Fruit fly (Drosophila melanogaster) whole organism, embryonic: ENCODE data around the gene CaBP1.
A peak's percentile ranks its signal among the peaks of the same experiment; 100 is the strongest.

Experiments used
- B-H2 ChIP-seq: fragments of 200-800 bp; sonication (Bioruptor generic); optimal IDR thresholded peaks from 2 replicates; lab custom pipeline; 2018; ENCODE audit warnings: missing biosample characterization, mild to moderate bottlenecking, missing genetic modification characterization
- CG10209 ChIP-seq: fragments of 200-800 bp; sonication (Bioruptor generic); optimal IDR thresholded peaks from 3 replicates; lab custom pipeline; 2017; ENCODE audit warnings: missing biosample characterization, mild to moderate bottlenecking, missing genetic modification characterization, missing genetic modification reagents
- CG10979 ChIP-seq: fragments of 200-800 bp; sonication (Bioruptor generic); optimal IDR thresholded peaks from 2 replicates; lab custom pipeline; 2018; ENCODE audit warnings: missing biosample characterization, mild to moderate bottlenecking, missing genetic modification characterization, moderate library complexity
- CG11504 ChIP-seq: fragments of 200-800 bp; sonication (Bioruptor generic); optimal IDR thresholded peaks from 3 replicates; lab custom pipeline; 2019; ENCODE audit warnings: missing biosample characterization, mild to moderate bottlenecking, missing genetic modification characterization, moderate library complexity
- CG12236 ChIP-seq: fragments of 200-800 bp; sonication (Bioruptor generic); optimal IDR thresholded peaks from 2 replicates; lab custom pipeline; 2016; ENCODE audit warnings: missing biosample characterization, missing genetic modification characterization
- CG12299 ChIP-seq: fragments of 200-800 bp; sonication (Bioruptor generic); optimal IDR thresholded peaks from 2 replicates; lab custom pipeline; 2018; ENCODE audit warnings: missing biosample characterization, mild to moderate bottlenecking, missing genetic modification characterization
- CG13296 ChIP-seq: fragments of 200-800 bp; sonication (Bioruptor generic); optimal IDR thresholded peaks from 3 replicates; lab custom pipeline; 2018; ENCODE audit warnings: missing biosample characterization, mild to moderate bottlenecking, missing genetic modification characterization
- CG13424 ChIP-seq: fragments of 200-800 bp; sonication (Bioruptor generic); optimal IDR thresholded peaks from 2 replicates; lab custom pipeline; 2019; ENCODE audit warnings: missing biosample characterization, mild to moderate bottlenecking, missing genetic modification characterization, moderate library complexity
- CG16813 ChIP-seq: fragments of 200-800 bp; sonication (Bioruptor generic); IDR thresholded peaks from 3 replicates; pipeline ENCODE4 v1.3.6; 2022; ENCODE audit warnings: missing biosample characterization, missing genetic modification characterization; ENCODE audit not compliant: partially characterized antibody
- CG2120 ChIP-seq: fragments of 200-800 bp; sonication (Bioruptor generic); optimal IDR thresholded peaks from 3 replicates; lab custom pipeline; 2016; ENCODE audit warnings: missing biosample characterization, missing genetic modification characterization
- CG33213 ChIP-seq: fragments of 200-800 bp; sonication (Bioruptor generic); optimal IDR thresholded peaks from 3 replicates; lab custom pipeline; 2016; ENCODE audit warnings: missing biosample characterization, missing genetic modification characterization
- CG3726 ChIP-seq: fragments of 200-800 bp; sonication (Bioruptor generic); IDR thresholded peaks from 3 replicates; pipeline ENCODE4, ENCODE4 v1.3.6; 2022; ENCODE audit warnings: missing biosample characterization, missing genetic modification characterization
- CG3838 ChIP-seq: fragments of 200-800 bp; sonication (Bioruptor generic); optimal IDR thresholded peaks from 3 replicates; lab custom pipeline; 2016; ENCODE audit warnings: missing biosample characterization, missing genetic modification characterization
- CG3847 ChIP-seq: fragments of 200-800 bp; sonication (Bioruptor generic); IDR thresholded peaks from 2 replicates; pipeline ENCODE4 v1.3.6; 2022; ENCODE audit warnings: missing biosample characterization, missing genetic modification characterization
- CG4854 ChIP-seq: fragments of 200-800 bp; sonication (Bioruptor generic); optimal IDR thresholded peaks from 2 replicates; lab custom pipeline; 2016; ENCODE audit warnings: missing biosample characterization, missing genetic modification characterization, inconsistent platforms
- CG6689 ChIP-seq: fragments of 200-800 bp; sonication (Bioruptor generic); IDR thresholded peaks from 2 replicates; pipeline ENCODE4 v1.3.6; 2022; ENCODE audit warnings: missing biosample characterization, missing genetic modification characterization
- CG7271 ChIP-seq: fragments of 200-800 bp; sonication (Bioruptor generic); optimal IDR thresholded peaks from 2 replicates; lab custom pipeline; 2018; ENCODE audit warnings: missing biosample characterization, mild to moderate bottlenecking, missing genetic modification characterization, moderate library complexity
- CG7786 ChIP-seq: fragments of 200-800 bp; sonication (Bioruptor generic); optimal IDR thresholded peaks from 2 replicates; lab custom pipeline; 2016; ENCODE audit warnings: missing biosample characterization, missing genetic modification characterization
- CG7987 ChIP-seq: fragments of 200-800 bp; sonication (Bioruptor generic); optimal IDR thresholded peaks from 2 replicates; lab custom pipeline; 2018; ENCODE audit warnings: missing biosample characterization, mild to moderate bottlenecking, missing genetic modification characterization, moderate library complexity
- CG8478 ChIP-seq: fragments of >200 bp; optimal IDR thresholded peaks from 2 replicates; lab custom pipeline; 2018
- CHES-1-like ChIP-seq: fragments of 200-800 bp; sonication (Bioruptor generic); optimal IDR thresholded peaks from 2 replicates; lab custom pipeline; 2016; ENCODE audit warnings: missing biosample characterization, missing genetic modification characterization
- Camta ChIP-seq: fragments of 200-800 bp; sonication (Bioruptor generic); optimal IDR thresholded peaks from 2 replicates; lab custom pipeline; 2016; ENCODE audit warnings: missing biosample characterization, missing genetic modification characterization
- CoRest ChIP-seq: fragments of 200-800 bp; sonication (Bioruptor generic); optimal IDR thresholded peaks from 3 replicates; lab custom pipeline; 2018; ENCODE audit warnings: missing biosample characterization, mild to moderate bottlenecking, missing genetic modification characterization, moderate library complexity
- Dbx ChIP-seq: fragments of 200-800 bp; sonication (Bioruptor generic); IDR thresholded peaks from 3 replicates; pipeline ENCODE4 v1.3.6; 2022; ENCODE audit warnings: missing biosample characterization, missing genetic modification characterization
- HLHmδ ChIP-seq: fragments of 200-800 bp; sonication (Bioruptor generic); optimal IDR thresholded peaks from 2 replicates; lab custom pipeline; 2018; ENCODE audit warnings: missing biosample characterization, mild to moderate bottlenecking, missing genetic modification characterization, moderate library complexity
- Hr78 ChIP-seq, 2 experiments: fragments of 200-800 bp in 1 of 2; fragments of >200 bp in 1 of 2; sonication (Bioruptor generic) in 1 of 2; optimal IDR thresholded peaks; 2 replicates each; lab custom pipeline; 2017 to 2019; ENCODE audit warnings: missing biosample characterization in 2 of 2, missing genetic modification characterization in 2 of 2, mild to moderate bottlenecking in 1 of 2, moderate library complexity in 1 of 2
- Kr ChIP-seq: fragments of 200-800 bp; sonication (Bioruptor generic); optimal IDR thresholded peaks from 2 replicates; lab custom pipeline; 2017; ENCODE audit warnings: missing biosample characterization, mild to moderate bottlenecking, missing genetic modification characterization
- Neu2 ChIP-seq: fragments of 200-800 bp; sonication (Bioruptor generic); optimal IDR thresholded peaks from 3 replicates; lab custom pipeline; 2016; ENCODE audit warnings: missing biosample characterization, missing genetic modification characterization, borderline replicate concordance
- Nf-YB ChIP-seq: fragments of 200-800 bp; sonication (Bioruptor generic); optimal IDR thresholded peaks from 3 replicates; lab custom pipeline; 2019; ENCODE audit warnings: missing biosample characterization, mild to moderate bottlenecking, missing genetic modification characterization, moderate library complexity
- Rx ChIP-seq: fragments of 200-800 bp; sonication (Bioruptor generic); IDR thresholded peaks from 2 replicates; pipeline ENCODE4 v1.3.6; 2022; ENCODE audit warnings: missing biosample characterization, missing genetic modification characterization
- aop ChIP-seq: fragments of 200-800 bp; sonication (Bioruptor generic); IDR thresholded peaks from 2 replicates; pipeline ENCODE4 v1.3.6; 2022; ENCODE audit warnings: missing biosample characterization, missing genetic modification characterization
- ato ChIP-seq: fragments of 200-800 bp; sonication (Bioruptor generic); IDR thresholded peaks from 2 replicates; pipeline ENCODE4 v1.3.6; 2022; ENCODE audit warnings: missing biosample characterization, missing genetic modification characterization; ENCODE audit not compliant: partially characterized antibody
- bbx ChIP-seq: fragments of 200-800 bp; sonication (Bioruptor generic); IDR thresholded peaks from 2 replicates; pipeline ENCODE4 v1.3.6; 2022; ENCODE audit warnings: missing biosample characterization, missing genetic modification characterization; ENCODE audit not compliant: partially characterized antibody
- cas ChIP-seq: fragments of 200-800 bp; sonication (Bioruptor generic); IDR thresholded peaks from 2 replicates; pipeline ENCODE4 v1.3.6; 2022; ENCODE audit warnings: missing biosample characterization, missing genetic modification characterization
- caup ChIP-seq: fragments of 200-800 bp; sonication (Bioruptor generic); optimal IDR thresholded peaks from 3 replicates; lab custom pipeline; 2017; ENCODE audit warnings: missing biosample characterization, mild to moderate bottlenecking, missing genetic modification characterization, moderate library complexity; ENCODE audit not compliant: severe bottlenecking
- dmrt11E ChIP-seq: fragments of 200-800 bp; sonication (Bioruptor generic); optimal IDR thresholded peaks from 3 replicates; lab custom pipeline; 2018; ENCODE audit warnings: missing biosample characterization, mild to moderate bottlenecking, missing genetic modification characterization, moderate library complexity
- ewg ChIP-seq: fragments of 200-800 bp; sonication (Bioruptor generic); optimal IDR thresholded peaks from 3 replicates; lab custom pipeline; 2017; ENCODE audit warnings: mild to moderate bottlenecking, missing biosample characterization, missing genetic modification reagents, missing genetic modification characterization
- fd96Cb ChIP-seq: fragments of 200-800 bp; sonication (Bioruptor generic); optimal IDR thresholded peaks from 2 replicates; lab custom pipeline; 2018; ENCODE audit warnings: missing biosample characterization, mild to moderate bottlenecking, missing genetic modification characterization, moderate library complexity
- gt ChIP-seq: fragments of 200-800 bp; sonication (Bioruptor generic); IDR thresholded peaks from 2 replicates; pipeline ENCODE4 v1.3.6; 2022; ENCODE audit warnings: missing biosample characterization, missing genetic modification characterization
- ham ChIP-seq: fragments of 200-800 bp; sonication (Bioruptor generic); IDR thresholded peaks from 2 replicates; pipeline ENCODE4 v1.3.6; 2022; ENCODE audit warnings: missing biosample characterization, missing genetic modification characterization
- her ChIP-seq: fragments of 200-800 bp; sonication (Bioruptor generic); optimal IDR thresholded peaks from 2 replicates; lab custom pipeline; 2016; ENCODE audit warnings: missing biosample characterization, missing genetic modification characterization
- ind ChIP-seq: fragments of 200-800 bp; sonication (Bioruptor generic); optimal IDR thresholded peaks from 3 replicates; lab custom pipeline; 2016; ENCODE audit warnings: missing biosample characterization, missing genetic modification characterization
- insv ChIP-seq, 2 experiments: fragments of 200-800 bp; sonication (Bioruptor generic); optimal IDR thresholded peaks; 3 replicates each; lab custom pipeline; 2016 to 2018; ENCODE audit warnings: missing biosample characterization in 2 of 2, missing genetic modification characterization in 2 of 2
- onecut ChIP-seq: fragments of 200-800 bp; sonication (Bioruptor generic); IDR thresholded peaks from 2 replicates; pipeline ENCODE4 v1.3.6; 2022; ENCODE audit warnings: missing biosample characterization, missing genetic modification characterization
- so ChIP-seq: fragments of 200-800 bp; sonication (Bioruptor generic); IDR thresholded peaks from 3 replicates; pipeline ENCODE4 v1.3.6; 2022; ENCODE audit warnings: missing biosample characterization, missing genetic modification characterization
- sr ChIP-seq: fragments of 200-800 bp; sonication (Bioruptor generic); IDR thresholded peaks from 3 replicates; pipeline ENCODE4 v1.3.6; 2022; ENCODE audit warnings: missing biosample characterization, missing genetic modification characterization
- tna ChIP-seq: fragments of 200-800 bp; sonication (Bioruptor generic); IDR thresholded peaks from 2 replicates; pipeline ENCODE4 v1.3.6; 2022; ENCODE audit warnings: missing biosample characterization, missing genetic modification characterization; ENCODE audit not compliant: partially characterized antibody
- unc-4 ChIP-seq: fragments of 200-800 bp; sonication (Bioruptor generic); IDR thresholded peaks from 2 replicates; pipeline ENCODE4 v1.3.6; 2022; ENCODE audit warnings: missing biosample characterization, missing genetic modification characterization; ENCODE audit not compliant: partially characterized antibody

CaBP1 gene

dm6 chr2L:16317777-16318610, 38.5 kb downstream of the CaBP1 start:
- TF ChIP-seq unc-4: no peak
- TF ChIP-seq so (GFP tag; lab: Robert Waterston, UW): peak; percentile 54; the same call in 2 of the 3 replicates
- TF ChIP-seq CG13424 (tag; lab: Kevin White, UChicago): peak; percentile 26
- TF ChIP-seq CG7271 (tag; lab: Kevin White, UChicago): no peak
- TF ChIP-seq HLHmδ (GFP tag; lab: Kevin White, UChicago): no peak
- TF ChIP-seq Neu2: no peak
- TF ChIP-seq CG7987: peak; percentile 33
- TF ChIP-seq Rx (GFP tag; lab: Robert Waterston, UW): no peak
- peak; percentile 4 for TF ChIP-seq Camta (GFP tag; lab: Kevin White, UChicago)
- peak; percentile 16 for TF ChIP-seq CoRest (tag; lab: Kevin White, UChicago)
- peak; percentile 84 for TF ChIP-seq caup (GFP tag; lab: Kevin White, UChicago)
- TF ChIP-seq Dbx (GFP tag; lab: Robert Waterston, UW): peak; percentile 62; the same call in 2 of the 3 replicates
- peak; percentile 20 for TF ChIP-seq CG10209 (GFP tag; lab: Kevin White, UChicago)
- TF ChIP-seq CG3847 (GFP tag; lab: Robert Waterston, UW): peak; percentile 34; the same call in 1 of the 2 replicates
- no peak for TF ChIP-seq Kr (GFP tag; lab: Kevin White, UChicago)
- TF ChIP-seq CG33213: peak; percentile 32
- no peak for TF ChIP-seq dmrt11E
- peak; percentile 44 for TF ChIP-seq CG3838 (GFP tag; lab: Kevin White, UChicago)
- peak; percentile 58 for TF ChIP-seq B-H2 (GFP tag; lab: Kevin White, UChicago)
- peak; percentile 11 for TF ChIP-seq CHES-1-like (GFP tag; lab: Kevin White, UChicago)
- TF ChIP-seq fd96Cb (tag; lab: Kevin White, UChicago): no peak
- TF ChIP-seq CG2120 (GFP tag; lab: Kevin White, UChicago): peak; percentile 42
- peak; percentile 1 for TF ChIP-seq CG11504 (tag; lab: Kevin White, UChicago)
- peak; percentile 3 for TF ChIP-seq CG12236 (GFP tag; lab: Kevin White, UChicago)
- no peak for TF ChIP-seq tna
- no peak for TF ChIP-seq CG3726 (GFP tag; lab: Robert Waterston, UW)
- no peak for TF ChIP-seq CG10979
- TF ChIP-seq CG6689 (GFP tag; lab: Robert Waterston, UW): 0 out of 2 replicates have a peak, but pooled peaks have one; percentile 12
- TF ChIP-seq sr (GFP tag; lab: Robert Waterston, UW): peak; percentile 16; the same call in 1 of the 3 replicates
- no peak for TF ChIP-seq cas
- TF ChIP-seq Nf-YB: peak; percentile 20
- TF ChIP-seq insv (GFP tag; optimal IDR thresholded peaks at IDR 0.05; lab: Kevin White, UChicago): peak in 1 of 2 experiments; percentile 40
- TF ChIP-seq CG16813 (GFP tag; lab: Robert Waterston, UW): no peak
- TF ChIP-seq gt (GFP tag; lab: Robert Waterston, UW): no peak
- no peak for TF ChIP-seq ato (GFP tag; lab: Robert Waterston, UW)
- TF ChIP-seq onecut (GFP tag; lab: Robert Waterston, UW): peak; percentile 47
- peak; percentile 0 for TF ChIP-seq CG7786 (GFP tag; lab: Kevin White, UChicago)
- no peak for TF ChIP-seq bbx (GFP tag; lab: Robert Waterston, UW)
- TF ChIP-seq Hr78 (GFP tag; optimal IDR thresholded peaks at IDR 0.05; lab: Kevin White, UChicago): no peak
- TF ChIP-seq aop (GFP tag; lab: Robert Waterston, UW): no peak
- peak; percentile 66 for TF ChIP-seq CG13296 (GFP tag; lab: Kevin White, UChicago)
- TF ChIP-seq CG12299 (tag; lab: Kevin White, UChicago): peak; percentile 67
- no peak for TF ChIP-seq ind (GFP tag; lab: Kevin White, UChicago)
- peak; percentile 34 for TF ChIP-seq her
- no peak for TF ChIP-seq CG4854 (GFP tag; lab: Kevin White, UChicago)
- no peak for TF ChIP-seq CG8478 (lab: Kevin White, UChicago)
- TF ChIP-seq ewg (GFP tag; lab: Kevin White, UChicago): peak; percentile 22
- no peak for TF ChIP-seq ham (GFP tag; lab: Robert Waterston, UW)
